Fruit fly (Drosophila melanogaster) whole organism, embryonic: ENCODE results near the gene CG15382.

Experiments used
- ATbp ChIP-seq: fragments of 200-800 bp; sonication (Bioruptor generic); optimal IDR thresholded peaks from 2 replicates; lab custom pipeline; 2017; ENCODE audit warnings: missing biosample characterization, mild to moderate bottlenecking, missing genetic modification characterization, missing genetic modification reagents
- B-H1 ChIP-seq: fragments of 200-800 bp; sonication (Bioruptor generic); IDR thresholded peaks from 3 replicates; pipeline ENCODE4 v1.3.6; 2022; ENCODE audit warnings: missing biosample characterization, missing genetic modification characterization
- CG11456 ChIP-seq: fragments of 200-800 bp; sonication (Bioruptor generic); IDR thresholded peaks from 3 replicates; pipeline ENCODE4 v1.3.6; 2022; ENCODE audit warnings: missing biosample characterization, missing genetic modification characterization
- CG13624 ChIP-seq: fragments of 200-800 bp; sonication (Bioruptor generic); optimal IDR thresholded peaks from 2 replicates; lab custom pipeline; 2016; ENCODE audit warnings: missing biosample characterization, missing genetic modification characterization
- CG14441 ChIP-seq: fragments of 200-800 bp; sonication (Bioruptor generic); IDR thresholded peaks from 2 replicates; pipeline ENCODE4 v1.3.6; 2022; ENCODE audit warnings: missing biosample characterization, missing genetic modification characterization
- CG14667 ChIP-seq: fragments of 200-800 bp; sonication (Bioruptor generic); IDR thresholded peaks from 2 replicates; pipeline ENCODE4 v1.3.6; 2022; ENCODE audit warnings: missing biosample characterization, missing genetic modification characterization
- CG15073 ChIP-seq: fragments of 200-800 bp; sonication (Bioruptor generic); optimal IDR thresholded peaks from 2 replicates; lab custom pipeline; 2016; ENCODE audit warnings: missing biosample characterization, missing genetic modification characterization
- CG16813 ChIP-seq: fragments of 200-800 bp; sonication (Bioruptor generic); IDR thresholded peaks from 3 replicates; pipeline ENCODE4 v1.3.6; 2022; ENCODE audit warnings: missing biosample characterization, missing genetic modification characterization; ENCODE audit not compliant: partially characterized antibody
- CG17802 ChIP-seq: fragments of 200-800 bp; sonication (Bioruptor generic); optimal IDR thresholded peaks from 2 replicates; lab custom pipeline; 2018; ENCODE audit warnings: missing biosample characterization, mild to moderate bottlenecking, missing genetic modification characterization, moderate library complexity
- CG2129 ChIP-seq: fragments of 200-800 bp; sonication (Bioruptor generic); IDR thresholded peaks from 2 replicates; pipeline ENCODE4 v1.3.6; 2022; ENCODE audit warnings: missing biosample characterization, missing genetic modification characterization; ENCODE audit not compliant: partially characterized antibody
- CG33557 ChIP-seq: fragments of 200-800 bp; sonication (Bioruptor generic); optimal IDR thresholded peaks from 2 replicates; lab custom pipeline; 2019; ENCODE audit warnings: missing biosample characterization, mild to moderate bottlenecking, missing genetic modification characterization, moderate library complexity
- CG4328 ChIP-seq: fragments of 200-800 bp; sonication (Bioruptor generic); optimal IDR thresholded peaks from 3 replicates; lab custom pipeline; 2017; ENCODE audit warnings: missing biosample characterization, missing genetic modification reagents, missing genetic modification characterization
- CG43689 ChIP-seq: fragments of 200-800 bp; sonication (Bioruptor generic); IDR thresholded peaks from 2 replicates; pipeline ENCODE4 v1.3.6; 2022; ENCODE audit warnings: missing biosample characterization, missing genetic modification characterization
- CG6689 ChIP-seq: fragments of 200-800 bp; sonication (Bioruptor generic); IDR thresholded peaks from 2 replicates; pipeline ENCODE4 v1.3.6; 2022; ENCODE audit warnings: missing biosample characterization, missing genetic modification characterization
- CG6765 ChIP-seq: fragments of 200-800 bp; sonication (Bioruptor generic); optimal IDR thresholded peaks from 3 replicates; lab custom pipeline; 2017; ENCODE audit warnings: missing biosample characterization, mild to moderate bottlenecking, missing genetic modification characterization
- CG6791 ChIP-seq: fragments of 200-800 bp; sonication (Bioruptor generic); IDR thresholded peaks from 3 replicates; pipeline ENCODE4 v1.3.6; 2022; ENCODE audit warnings: missing biosample characterization, missing genetic modification characterization; ENCODE audit not compliant: partially characterized antibody
- CG7963 ChIP-seq: fragments of 200-800 bp; sonication (Bioruptor generic); IDR thresholded peaks from 3 replicates; pipeline ENCODE4 v1.3.6; 2022; ENCODE audit warnings: missing biosample characterization, missing genetic modification characterization; ENCODE audit not compliant: partially characterized antibody
- CG8281 ChIP-seq: fragments of 200-800 bp; sonication (Bioruptor generic); optimal IDR thresholded peaks from 2 replicates; lab custom pipeline; 2018; ENCODE audit warnings: missing biosample characterization, mild to moderate bottlenecking, missing genetic modification characterization, moderate library complexity
- CG8388 ChIP-seq: fragments of 200-800 bp; sonication (Bioruptor generic); optimal IDR thresholded peaks from 2 replicates; lab custom pipeline; 2019; ENCODE audit warnings: missing biosample characterization, mild to moderate bottlenecking, missing genetic modification characterization, moderate library complexity
- CG8765 ChIP-seq: fragments of 200-800 bp; sonication (Bioruptor generic); IDR thresholded peaks from 2 replicates; pipeline ENCODE4 v1.3.6; 2022; ENCODE audit warnings: missing biosample characterization, missing genetic modification characterization
- CG9437 ChIP-seq: fragments of 200-800 bp; sonication (Bioruptor generic); optimal IDR thresholded peaks from 2 replicates; lab custom pipeline; 2018; ENCODE audit warnings: missing biosample characterization, mild to moderate bottlenecking, missing genetic modification characterization
- CG9609 ChIP-seq: fragments of 200-800 bp; sonication (Bioruptor generic); optimal IDR thresholded peaks from 3 replicates; lab custom pipeline; 2016; ENCODE audit warnings: missing biosample characterization, missing genetic modification characterization
- CG9817 ChIP-seq: fragments of 200-800 bp; sonication (Bioruptor generic); optimal IDR thresholded peaks from 2 replicates; lab custom pipeline; 2018; ENCODE audit warnings: missing biosample characterization, mild to moderate bottlenecking, missing genetic modification characterization, moderate library complexity
- D19A ChIP-seq: fragments of 200-800 bp; optimal IDR thresholded peaks from 3 replicates; lab custom pipeline; 2019; ENCODE audit warnings: missing biosample characterization, mild to moderate bottlenecking, missing genetic modification characterization, moderate library complexity
- Dip3 ChIP-seq: fragments of 200-800 bp; sonication (Bioruptor generic); optimal IDR thresholded peaks from 3 replicates; lab custom pipeline; 2016; ENCODE audit warnings: missing biosample characterization, missing genetic modification characterization
- Doc2 ChIP-seq: fragments of 200-800 bp; sonication (Bioruptor generic); IDR thresholded peaks from 2 replicates; pipeline ENCODE4 v1.3.6; 2022; ENCODE audit warnings: missing biosample characterization, missing genetic modification characterization
- HLH4C ChIP-seq: fragments of 200-800 bp; sonication (Bioruptor generic); IDR thresholded peaks from 3 replicates; pipeline ENCODE4 v1.3.6; 2022; ENCODE audit warnings: missing biosample characterization, missing genetic modification characterization; ENCODE audit not compliant: partially characterized antibody
- Hr39 ChIP-seq: fragments of >200 bp; optimal IDR thresholded peaks from 2 replicates; lab custom pipeline; 2017
- Lpt ChIP-seq: fragments of >200 bp; optimal IDR thresholded peaks from 2 replicates; lab custom pipeline; 2018; ENCODE audit warnings: missing biosample characterization, missing genetic modification characterization
- Mad ChIP-seq: fragments of 200-800 bp; sonication (Bioruptor generic); optimal IDR thresholded peaks from 2 replicates; lab custom pipeline; 2016; ENCODE audit warnings: missing biosample characterization, missing genetic modification characterization
- NK7.1 ChIP-seq: fragments of 200-800 bp; sonication (Bioruptor generic); optimal IDR thresholded peaks from 3 replicates; lab custom pipeline; 2016; ENCODE audit warnings: missing biosample characterization, missing genetic modification characterization
- Optix ChIP-seq: fragments of 200-800 bp; sonication (Bioruptor generic); IDR thresholded peaks from 3 replicates; pipeline ENCODE4 v1.3.6; 2022; ENCODE audit warnings: missing biosample characterization, missing genetic modification characterization
- Rx ChIP-seq: fragments of 200-800 bp; sonication (Bioruptor generic); IDR thresholded peaks from 2 replicates; pipeline ENCODE4 v1.3.6; 2022; ENCODE audit warnings: missing biosample characterization, missing genetic modification characterization
- Six4 ChIP-seq: fragments of 200-800 bp; sonication (Bioruptor generic); optimal IDR thresholded peaks from 2 replicates; lab custom pipeline; 2016; ENCODE audit warnings: missing biosample characterization, missing genetic modification characterization
- Xbp1 ChIP-seq: fragments of 200-800 bp; sonication (Bioruptor generic); optimal IDR thresholded peaks from 3 replicates; lab custom pipeline; 2016; ENCODE audit warnings: missing biosample characterization, mild to moderate bottlenecking, missing genetic modification characterization
- crp ChIP-seq, 2 experiments: fragments of 200-800 bp; sonication (Bioruptor generic); optimal IDR thresholded peaks; 2 replicates in 1 of 2; 3 replicates in 1 of 2; lab custom pipeline; 2017; ENCODE audit warnings: missing biosample characterization in 2 of 2, missing genetic modification characterization in 2 of 2, mild to moderate bottlenecking in 1 of 2, moderate library complexity in 1 of 2
- disco-r ChIP-seq: fragments of 200-800 bp; sonication (Bioruptor generic); optimal IDR thresholded peaks from 2 replicates; lab custom pipeline; 2016; ENCODE audit warnings: missing biosample characterization, missing genetic modification characterization
- eyg ChIP-seq: fragments of 200-800 bp; sonication (Bioruptor generic); optimal IDR thresholded peaks from 3 replicates; lab custom pipeline; 2016; ENCODE audit warnings: missing biosample characterization, missing genetic modification characterization
- fd3F ChIP-seq: fragments of 200-800 bp; sonication (Bioruptor generic); optimal IDR thresholded peaks from 2 replicates; lab custom pipeline; 2018; ENCODE audit warnings: missing biosample characterization, mild to moderate bottlenecking, missing genetic modification characterization, moderate library complexity
- fd64A ChIP-seq: fragments of 200-800 bp; sonication (Bioruptor generic); optimal IDR thresholded peaks from 3 replicates; lab custom pipeline; 2018; ENCODE audit warnings: missing biosample characterization, mild to moderate bottlenecking, missing genetic modification characterization
- gcm2 ChIP-seq: fragments of 200-800 bp; sonication (Bioruptor generic); optimal IDR thresholded peaks from 2 replicates; lab custom pipeline; 2016; ENCODE audit warnings: missing biosample characterization, missing genetic modification characterization
- gem ChIP-seq: fragments of 200-800 bp; sonication (Bioruptor generic); optimal IDR thresholded peaks from 2 replicates; lab custom pipeline; 2019; ENCODE audit warnings: missing biosample characterization, mild to moderate bottlenecking, missing genetic modification characterization, moderate library complexity
- gsb ChIP-seq: fragments of 200-800 bp; sonication (Bioruptor generic); IDR thresholded peaks from 2 replicates; pipeline ENCODE4 v1.3.6; 2022; ENCODE audit warnings: missing biosample characterization, missing genetic modification characterization
- h ChIP-seq: fragments of >200 bp; optimal IDR thresholded peaks from 2 replicates; lab custom pipeline; 2017
- luna ChIP-seq: fragments of 200-800 bp; sonication (Bioruptor generic); optimal IDR thresholded peaks from 2 replicates; lab custom pipeline; 2016; ENCODE audit warnings: missing biosample characterization, missing genetic modification characterization
- sim ChIP-seq: fragments of 200-800 bp; sonication (Bioruptor generic); IDR thresholded peaks from 2 replicates; pipeline ENCODE4 v1.3.6; 2022; ENCODE audit warnings: missing biosample characterization, missing genetic modification characterization
- ssp ChIP-seq: fragments of 200-800 bp; sonication (Bioruptor generic); IDR thresholded peaks from 2 replicates; pipeline ENCODE4 v1.3.6; 2022; ENCODE audit warnings: missing biosample characterization, missing genetic modification characterization
- tll ChIP-seq, 2 experiments: fragments of 200-800 bp in 1 of 2; fragments of >200 bp in 1 of 2; sonication (Bioruptor generic) in 1 of 2; optimal IDR thresholded peaks; 2 replicates each; lab custom pipeline; 2017 to 2019; ENCODE audit warnings: missing biosample characterization in 2 of 2, missing genetic modification characterization in 2 of 2, mild to moderate bottlenecking in 1 of 2, moderate library complexity in 1 of 2
- trh ChIP-seq: fragments of 200-800 bp; sonication (Bioruptor generic); optimal IDR thresholded peaks from 2 replicates; lab custom pipeline; 2016; ENCODE audit warnings: missing biosample characterization, missing genetic modification characterization
- wor ChIP-seq: fragments of 200-800 bp; sonication (Bioruptor generic); IDR thresholded peaks from 2 replicates; pipeline ENCODE4 v1.3.6; 2022; ENCODE audit warnings: missing biosample characterization, missing genetic modification characterization

Gene CG15382

DNA sequence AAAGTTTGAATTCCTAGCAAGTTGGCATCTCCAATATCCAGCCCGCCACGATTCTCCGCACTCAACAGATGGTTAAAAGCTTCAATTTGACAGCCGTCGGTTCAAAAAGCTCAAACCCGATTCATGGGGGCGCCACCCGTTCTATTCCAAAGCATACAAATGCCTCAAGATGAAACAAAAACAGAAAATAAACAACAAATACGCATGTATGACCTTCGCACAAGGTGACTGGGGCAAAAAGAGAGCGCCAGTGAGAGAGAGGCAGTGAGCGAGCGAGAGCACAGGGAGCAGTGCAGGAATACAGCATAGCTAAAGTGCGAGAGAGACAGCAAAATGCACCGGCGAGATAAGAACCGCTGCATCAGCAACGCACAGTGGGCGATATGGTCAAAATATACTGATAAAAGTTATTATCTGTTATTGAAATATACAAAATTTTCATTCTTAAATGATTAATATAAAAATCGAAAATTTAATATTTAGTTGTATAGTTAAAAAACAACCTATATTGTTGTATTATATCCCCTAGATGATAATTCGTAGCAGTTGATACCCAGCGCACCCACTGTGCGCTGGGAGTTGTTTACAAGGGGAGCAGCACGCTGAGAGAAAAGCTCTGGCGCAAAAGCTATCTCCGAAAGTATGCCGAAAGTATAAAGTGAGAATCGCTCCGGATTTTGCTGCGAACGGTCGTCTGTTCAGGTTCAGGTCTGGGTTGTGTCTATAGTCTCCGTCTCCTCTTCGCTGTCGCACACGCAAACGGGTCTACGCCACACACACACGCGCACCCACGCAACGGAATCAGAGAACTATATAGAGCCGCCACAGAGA is 25.2 kb upstream of the CG15382 start, which contains the start of gene Glyp (continued):
- peak; percentile 82 for TF ChIP-seq fd64A
- TF ChIP-seq CG2129 = no peak
- TF ChIP-seq eyg (GFP tag; lab: Kevin White, UChicago) = peak; percentile 45
- TF ChIP-seq Lpt (GFP tag; lab: Kevin White, UChicago) = no peak
- peak; percentile 93 for TF ChIP-seq CG9437 (GFP tag; lab: Kevin White, UChicago)
- no peak; the same call in 2 of the 3 replicates for TF ChIP-seq HLH4C (GFP tag; lab: Robert Waterston, UW)
- TF ChIP-seq CG4328 (GFP tag; lab: Kevin White, UChicago) = peak; percentile 98
- peak; percentile 38 for TF ChIP-seq CG9609 (GFP tag; lab: Kevin White, UChicago)
- peak; percentile 78 for TF ChIP-seq CG17802 (tag; lab: Kevin White, UChicago)
- no peak for TF ChIP-seq CG15073
- TF ChIP-seq trh (GFP tag; lab: Kevin White, UChicago) = peak; percentile 86
- TF ChIP-seq CG33557 (GFP tag; lab: Kevin White, UChicago) = peak; percentile 89
- TF ChIP-seq sim (GFP tag; lab: Robert Waterston, UW) = peak; percentile 81
- TF ChIP-seq CG8765 (GFP tag; lab: Robert Waterston, UW) = peak; percentile 83
- TF ChIP-seq Dip3 = peak; percentile 79
- TF ChIP-seq Xbp1 (GFP tag; lab: Kevin White, UChicago) = peak; percentile 96
- peak; percentile 86 for TF ChIP-seq ssp (GFP tag; lab: Robert Waterston, UW)
- peak; percentile 80 for TF ChIP-seq Doc2
- TF ChIP-seq ATbp = peak; percentile 98
- peak; percentile 99 for TF ChIP-seq gem (tag; lab: Kevin White, UChicago)
- TF ChIP-seq gcm2 (GFP tag; lab: Kevin White, UChicago) = peak; percentile 89
- peak; percentile 95 for TF ChIP-seq CG9817
- TF ChIP-seq D19A (tag; lab: Kevin White, UChicago) = peak; percentile 95
- TF ChIP-seq Six4 (GFP tag; lab: Kevin White, UChicago) = peak; percentile 92
- peak; percentile 94 for TF ChIP-seq CG11456
- TF ChIP-seq CG8388 = peak; percentile 96
- TF ChIP-seq B-H1 (GFP tag; lab: Robert Waterston, UW) = peak; percentile 92
- TF ChIP-seq disco-r (GFP tag; lab: Kevin White, UChicago) = no peak
- TF ChIP-seq tll (GFP tag; optimal IDR thresholded peaks at IDR 0.05; lab: Kevin White, UChicago) = no peak
- no peak for TF ChIP-seq NK7.1 (GFP tag; lab: Kevin White, UChicago)
- peak; percentile 90 for TF ChIP-seq CG8281 (tag; lab: Kevin White, UChicago)
- TF ChIP-seq CG6689 (GFP tag; lab: Robert Waterston, UW) = peak; percentile 96
- TF ChIP-seq CG13624 (GFP tag; lab: Kevin White, UChicago) = peak; percentile 73
- TF ChIP-seq h (lab: Kevin White, UChicago) = no peak
- TF ChIP-seq Rx (GFP tag; lab: Robert Waterston, UW) = peak; percentile 91
- TF ChIP-seq gsb (GFP tag; lab: Robert Waterston, UW) = peak; percentile 89
- TF ChIP-seq CG43689 (GFP tag; lab: Robert Waterston, UW) = peak; percentile 73
- TF ChIP-seq CG14667 = peak; percentile 89
- no peak for TF ChIP-seq CG6791 (GFP tag; lab: Robert Waterston, UW)
- peak; percentile 92 for TF ChIP-seq CG14441 (GFP tag; lab: Robert Waterston, UW)
- peak; percentile 87 for TF ChIP-seq Mad (GFP tag; lab: Kevin White, UChicago)
- TF ChIP-seq wor (GFP tag; lab: Robert Waterston, UW) = peak; percentile 92
- peak; percentile 87 for TF ChIP-seq Optix (GFP tag; lab: Robert Waterston, UW)
- TF ChIP-seq CG6765 (GFP tag; lab: Kevin White, UChicago) = peak; percentile 99
- TF ChIP-seq crp (GFP tag; optimal IDR thresholded peaks at IDR 0.05; lab: Kevin White, UChicago) = peak in 1 of 2 experiments; percentile 85
- no peak for TF ChIP-seq luna (GFP tag; lab: Kevin White, UChicago)
- no peak for TF ChIP-seq Hr39
- TF ChIP-seq fd3F (GFP tag; lab: Kevin White, UChicago) = peak; percentile 96
- no peak for TF ChIP-seq CG7963 (GFP tag; lab: Robert Waterston, UW)
- no peak for TF ChIP-seq CG16813 (GFP tag; lab: Robert Waterston, UW)
